Fruit fly (Drosophila melanogaster): ENCODE data around the gene CG9338.

DNA sequence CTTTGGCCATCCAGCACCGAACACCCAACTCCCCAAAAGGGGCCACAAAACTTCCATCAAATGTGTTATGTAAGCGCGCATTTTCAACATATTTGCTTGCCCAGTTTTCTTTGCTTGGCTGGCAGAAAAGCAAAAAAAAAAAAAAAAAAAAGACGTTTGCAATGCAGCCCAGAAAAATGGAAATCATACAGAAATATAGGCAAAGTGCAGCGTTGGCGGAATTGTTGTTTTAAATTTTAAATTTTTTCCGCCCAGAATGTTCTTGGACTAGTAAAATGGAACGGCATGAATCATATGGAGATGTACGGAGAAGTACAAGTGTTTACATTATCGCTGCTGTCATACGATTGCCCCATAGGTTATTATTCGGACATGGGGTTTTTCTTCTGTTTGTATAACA lies 44.3 kb downstream of the CG9338 start:
- TF ChIP-seq psq (optimal IDR thresholded peaks at IDR 0.05) (no peak), CG8478 (optimal IDR thresholded peaks at IDR 0.05) (no peak), pan (optimal IDR thresholded peaks at IDR 0.05) (no peak), Dll (optimal IDR thresholded peaks at IDR 0.05) (no peak), usp (GFP tag; optimal IDR thresholded peaks at IDR 0.05) (no peak), EcR (GFP tag; optimal IDR thresholded peaks at IDR 0.05) (no peak)
